Worm (Caenorhabditis elegans) whole organism, L4/young adult: ENCODE measurements around the gene idpc-2.

ENCODE experiments used
- W03F9.2 ChIP-seq: fragments of 150-350 bp; optimal IDR thresholded peaks from 2 replicates; lab custom pipeline; 2014; ENCODE audit warnings: missing biosample characterization, missing genetic modification characterization
- him-1 ChIP-seq: sonication (generic microtip); optimal IDR thresholded peaks from 2 replicates; lab custom pipeline; 2016; ENCODE audit warnings: missing genotype, missing genetic modification reagents, missing genetic modification characterization, missing compliant biosample characterization

DNA sequence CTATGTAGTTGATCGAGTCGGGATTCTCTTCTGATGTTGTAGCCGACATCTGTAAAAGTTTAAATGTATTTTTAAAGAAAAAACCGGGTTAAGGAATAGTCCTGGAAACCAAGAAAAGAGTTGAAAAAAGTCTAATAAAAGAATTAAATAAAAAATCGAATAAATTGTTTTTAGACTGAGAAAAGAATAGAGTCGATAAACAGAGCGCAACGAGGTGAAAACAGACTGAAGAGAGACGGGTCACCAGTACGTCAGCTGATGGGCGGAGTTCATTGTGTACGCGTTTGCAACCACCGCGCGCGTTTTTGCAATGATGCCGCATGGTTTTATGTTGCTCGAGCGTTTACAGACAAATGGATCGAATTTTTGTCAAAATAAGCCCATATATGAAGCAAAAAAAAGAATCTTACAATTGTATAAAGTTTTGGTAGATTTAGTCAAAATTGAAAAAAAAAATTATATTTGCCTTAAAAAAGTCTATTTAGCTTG lies 10.2 kb upstream of the idpc-2 start, which contains the start of gene atg-18:
- no peak for TF ChIP-seq him-1 (tag; lab: Kevin White, UChicago)
- peak; percentile 47 for TF ChIP-seq W03F9.2
